Worm (Caenorhabditis elegans): ENCODE results near the gene R06F6.8.

DNA sequence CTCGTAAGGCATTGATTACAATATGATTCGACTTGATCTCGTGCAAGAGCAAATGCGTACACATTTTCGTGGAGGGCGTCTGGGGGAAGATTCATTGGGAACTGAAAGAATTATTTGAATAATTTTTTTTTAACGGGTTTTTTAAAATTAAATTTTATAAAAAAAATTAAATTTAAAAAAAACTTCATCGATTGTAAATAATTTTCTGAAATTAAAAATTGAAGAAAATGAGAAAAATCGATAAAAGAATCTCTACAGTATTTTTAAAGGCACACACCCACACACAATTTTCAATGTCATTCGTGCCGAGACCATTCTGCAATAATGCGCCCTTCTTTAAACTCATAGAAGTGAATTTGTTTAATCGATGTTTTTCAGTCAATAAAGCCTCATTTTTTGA, 23.6 kb downstream of the R06F6.8 start, which contains the start of gene set-14:
- TF ChIP-seq ces-1 (GFP tag; optimal IDR thresholded peaks at IDR 0.05) (no peak), nhr-76 (tag; optimal IDR thresholded peaks at IDR 0.05) (no peak), nhr-28 (tag; optimal IDR thresholded peaks at IDR 0.05) (no peak), tbx-8 (GFP tag; optimal IDR thresholded peaks at IDR 0.05) (no peak), pha-4 (tag; optimal IDR thresholded peaks at IDR 0.05) (no peak), mls-2 (tag; optimal IDR thresholded peaks at IDR 0.05) (no peak), nhr-2 (tag; optimal IDR thresholded peaks at IDR 0.05) (no peak), nhr-237 (tag; optimal IDR thresholded peaks at IDR 0.05) (no peak), lin-13 (tag; optimal IDR thresholded peaks at IDR 0.05) (no peak)

All from whole organism, mixed stage, embryonic.